Worm (Caenorhabditis elegans) whole organism, L1 larva: ENCODE measurements around the gene Y116A8C.37.

ENCODE experiments used
- C34B4.2 ChIP-seq: sonication (generic microtip); optimal IDR thresholded peaks from 2 replicates; lab custom pipeline; 2017; ENCODE audit warnings: mild to moderate bottlenecking, missing genetic modification characterization, missing compliant biosample characterization
- alr-1 ChIP-seq: fragments of 200-800 bp; sonication (Bioruptor generic); optimal IDR thresholded peaks from 2 replicates; lab custom pipeline; 2018; ENCODE audit warnings: borderline replicate concordance, mild to moderate bottlenecking, missing genetic modification characterization, missing compliant biosample characterization
- blmp-1 ChIP-seq: fragments of 150-350 bp; optimal IDR thresholded peaks from 2 replicates; lab custom pipeline; 2014; ENCODE audit warnings: missing biosample characterization, missing genetic modification characterization
- ceh-63 ChIP-seq: fragments of 200-800 bp; sonication (Bioruptor generic); optimal IDR thresholded peaks from 2 replicates; lab custom pipeline; 2018; ENCODE audit warnings: mild to moderate bottlenecking, missing genetic modification characterization, missing compliant biosample characterization
- ceh-8 ChIP-seq: fragments of 200-800 bp; sonication (Bioruptor generic); optimal IDR thresholded peaks from 2 replicates; lab custom pipeline; 2018; ENCODE audit warnings: mild to moderate bottlenecking, missing genetic modification characterization, moderate library complexity, missing compliant biosample characterization
- ceh-82 ChIP-seq, 3 experiments: fragments of 150-350 bp in 1 of 3; sonication (generic microtip) in 2 of 3; optimal IDR thresholded peaks; 2 replicates each; lab custom pipeline; 2014 to 2017; ENCODE audit warnings: missing biosample characterization in 3 of 3, missing genetic modification characterization in 3 of 3
- dpl-1 ChIP-seq, 3 experiments: fragments of 150-350 bp in 2 of 3; sonication (generic microtip) in 1 of 3; optimal IDR thresholded peaks; 2 replicates each; lab custom pipeline; 2014 to 2017; ENCODE audit warnings: missing biosample characterization in 3 of 3, missing genetic modification characterization in 3 of 3, missing genetic modification reagents in 3 of 3
- efl-1 ChIP-seq, 4 experiments: fragments of 150-350 bp; optimal IDR thresholded peaks in 3 of 4; peaks in 1 of 4; 1 replicate in 1 of 4; 2 replicates in 3 of 4; lab custom pipeline; 2014; ENCODE audit warnings: missing biosample characterization in 2 of 4, missing genetic modification characterization in 2 of 4, missing genetic modification reagents in 2 of 4
- elt-2 ChIP-seq: sonication (generic microtip); optimal IDR thresholded peaks from 2 replicates; lab custom pipeline; 2016; ENCODE audit warnings: missing genetic modification characterization, mild to moderate bottlenecking, inconsistent platforms, missing compliant biosample characterization, missing genetic modification reagents
- elt-3 ChIP-seq, 6 experiments: fragments of 150-350 bp in 1 of 6; sonication (generic microtip); optimal IDR thresholded peaks; 2 replicates each; lab custom pipeline; 2017 to 2018; ENCODE audit warnings: missing biosample characterization in 6 of 6, missing genetic modification characterization in 6 of 6, inconsistent platforms in 1 of 6
- ets-5 ChIP-seq: fragments of 200-800 bp; sonication (Bioruptor generic); IDR thresholded peaks from 2 replicates; pipeline ENCODE4 v1.3.6; 2022; ENCODE audit warnings: missing genetic modification characterization, missing compliant biosample characterization
- fkh-4 ChIP-seq: sonication (generic microtip); optimal IDR thresholded peaks from 2 replicates; lab custom pipeline; 2016; ENCODE audit warnings: missing compliant biosample characterization, missing genetic modification characterization, borderline replicate concordance
- fos-1 ChIP-seq: fragments of 150-350 bp; optimal IDR thresholded peaks from 2 replicates; lab custom pipeline; 2014; ENCODE audit warnings: missing biosample characterization, missing genetic modification characterization
- jun-1 ChIP-seq: fragments of 150-350 bp; optimal IDR thresholded peaks from 2 replicates; lab custom pipeline; 2014; ENCODE audit warnings: missing biosample characterization, missing genetic modification reagents, missing genetic modification characterization
- lin-35 ChIP-seq, 2 experiments: fragments of 150-350 bp; optimal IDR thresholded peaks; 2 replicates each; lab custom pipeline; 2014; ENCODE audit warnings: missing biosample characterization in 2 of 2, missing genetic modification characterization in 2 of 2, missing genetic modification reagents in 2 of 2
- lin-39 ChIP-seq: fragments of 150-350 bp; optimal IDR thresholded peaks from 2 replicates; lab custom pipeline; 2014; ENCODE audit warnings: missing biosample characterization, missing genetic modification reagents, missing genetic modification characterization
- lir-3 ChIP-seq: sonication (generic microtip); optimal IDR thresholded peaks from 2 replicates; lab custom pipeline; 2016; ENCODE audit warnings: mild to moderate bottlenecking, missing genetic modification characterization, moderate library complexity, missing compliant biosample characterization; ENCODE audit not compliant: poor library complexity
- mab-9 ChIP-seq: fragments of 200-800 bp; sonication (Bioruptor generic); IDR thresholded peaks from 2 replicates; pipeline ENCODE4 v1.3.6; 2022; ENCODE audit warnings: missing genetic modification reagents, missing genetic modification characterization, missing compliant biosample characterization
- mdl-1 ChIP-seq, 2 experiments: fragments of 150-350 bp; optimal IDR thresholded peaks; 2 replicates each; lab custom pipeline; 2014 to 2017; ENCODE audit warnings: missing biosample characterization in 2 of 2, missing genetic modification characterization in 2 of 2, inconsistent platforms in 1 of 2
- nhr-11 ChIP-seq: fragments of 150-350 bp; optimal IDR thresholded peaks from 2 replicates; lab custom pipeline; 2014; ENCODE audit warnings: missing biosample characterization, missing genetic modification characterization
- nhr-12 ChIP-seq: sonication (generic microtip); optimal IDR thresholded peaks from 2 replicates; lab custom pipeline; 2017; ENCODE audit warnings: missing biosample characterization, missing genetic modification characterization
- nhr-76 ChIP-seq: sonication (generic microtip); optimal IDR thresholded peaks from 2 replicates; lab custom pipeline; 2017; ENCODE audit warnings: missing biosample characterization, missing genetic modification characterization
- nhr-77 ChIP-seq: fragments of 150-350 bp; optimal IDR thresholded peaks from 2 replicates; lab custom pipeline; 2014; ENCODE audit warnings: missing biosample characterization, missing genetic modification characterization
- nhr-84 ChIP-seq: sonication (generic microtip); optimal IDR thresholded peaks from 2 replicates; lab custom pipeline; 2017; ENCODE audit warnings: missing biosample characterization, missing genetic modification characterization
- nhr-85 ChIP-seq: sonication (generic microtip); peaks from one replicate; lab custom pipeline; 2016; ENCODE audit warnings: missing genetic modification characterization, inconsistent platforms, missing compliant biosample characterization
- nhr-90 ChIP-seq: sonication (generic microtip); optimal IDR thresholded peaks from 2 replicates; lab custom pipeline; 2016; ENCODE audit warnings: mild to moderate bottlenecking, missing genetic modification characterization, missing compliant biosample characterization; ENCODE audit not compliant: poor library complexity
- pag-3 ChIP-seq: sonication (generic microtip); optimal IDR thresholded peaks from 2 replicates; lab custom pipeline; 2017; ENCODE audit warnings: missing genetic modification characterization, mild to moderate bottlenecking, missing compliant biosample characterization, antibody characterized with exemption, borderline replicate concordance; ENCODE audit not compliant: insufficient read depth
- pqm-1 ChIP-seq: sonication (generic microtip); optimal IDR thresholded peaks from 3 replicates; lab custom pipeline; 2017; ENCODE audit warnings: missing biosample characterization, missing genetic modification characterization
- snpc-4 ChIP-seq: fragments of 150-350 bp; optimal IDR thresholded peaks from 2 replicates; lab custom pipeline; 2014; ENCODE audit warnings: missing biosample characterization, missing genetic modification characterization
- snu-23 ChIP-seq: sonication (generic microtip); optimal IDR thresholded peaks from 2 replicates; lab custom pipeline; 2016; ENCODE audit warnings: missing genetic modification characterization, missing compliant biosample characterization
- sptf-1 ChIP-seq: fragments of 150-350 bp; optimal IDR thresholded peaks from 2 replicates; lab custom pipeline; 2014; ENCODE audit warnings: missing biosample characterization, missing genetic modification characterization
- sup-37 ChIP-seq: fragments of 200-800 bp; sonication (Bioruptor generic); optimal IDR thresholded peaks from 2 replicates; lab custom pipeline; 2018; ENCODE audit warnings: mild to moderate bottlenecking, missing genetic modification characterization, missing compliant biosample characterization
- tbx-2 ChIP-seq: sonication (generic microtip); optimal IDR thresholded peaks from 2 replicates; lab custom pipeline; 2016; ENCODE audit warnings: missing genetic modification characterization, missing compliant biosample characterization
- unc-130 ChIP-seq: fragments of 150-350 bp; optimal IDR thresholded peaks from 2 replicates; lab custom pipeline; 2017; ENCODE audit warnings: missing biosample characterization, missing genetic modification characterization, inconsistent platforms
- unc-98 ChIP-seq: fragments of 200-800 bp; sonication (Bioruptor generic); IDR thresholded peaks from 2 replicates; pipeline ENCODE4 v1.3.6; 2022; ENCODE audit warnings: missing genetic modification characterization, missing compliant biosample characterization
- xbp-1 ChIP-seq: sonication (generic microtip); optimal IDR thresholded peaks from 2 replicates; lab custom pipeline; 2016; ENCODE audit warnings: missing genetic modification characterization, missing compliant biosample characterization

Y116A8C.37 gene

DNA sequence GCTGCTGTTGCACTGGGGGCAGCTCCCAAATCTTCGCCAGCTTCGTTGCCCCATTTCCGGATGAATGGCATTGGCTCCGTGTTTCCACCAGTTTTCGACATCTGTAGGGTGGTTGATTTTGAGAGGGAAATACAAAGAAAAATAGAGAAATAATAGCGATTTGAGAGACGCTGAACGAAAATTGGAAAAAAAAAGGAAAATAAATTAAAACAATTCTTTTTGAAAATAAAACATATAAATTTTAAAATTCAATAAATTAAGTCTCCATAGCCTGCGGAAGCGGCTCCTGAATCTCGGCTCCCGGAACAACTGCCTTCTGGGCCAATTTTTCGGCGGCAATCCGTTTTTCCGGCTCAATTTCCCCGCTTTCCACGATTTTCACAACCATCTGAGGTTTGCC is 20.1 kb downstream of the Y116A8C.37 start, which contains the start of gene sfa-1:
TSS of gene sfa-1 (minus strand) at position 101 of the 400 bp plus-strand sequence.
- TF ChIP-seq alr-1 (tag; lab: Kevin White, UChicago) (no peak), nhr-11 (tag; lab: Kevin White, UChicago) (no peak), ceh-8 (GFP tag; lab: Kevin White, UChicago) (no peak), nhr-85 (tag; lab: Kevin White, UChicago) (no peak), unc-98 (GFP tag; lab: Robert Waterston, UW) (no peak), efl-1 (optimal IDR thresholded peaks at IDR 0.05; lab: Kevin White, UChicago) (no peak), efl-1 (GFP tag; optimal IDR thresholded peaks at IDR 0.05 in 1 of 2; lab: Kevin White, UChicago) (peak in 1 of 2 experiments; percentile 78), nhr-84 (tag; lab: Kevin White, UChicago) (no peak), unc-130 (tag; lab: Kevin White, UChicago) (no peak)

DNA sequence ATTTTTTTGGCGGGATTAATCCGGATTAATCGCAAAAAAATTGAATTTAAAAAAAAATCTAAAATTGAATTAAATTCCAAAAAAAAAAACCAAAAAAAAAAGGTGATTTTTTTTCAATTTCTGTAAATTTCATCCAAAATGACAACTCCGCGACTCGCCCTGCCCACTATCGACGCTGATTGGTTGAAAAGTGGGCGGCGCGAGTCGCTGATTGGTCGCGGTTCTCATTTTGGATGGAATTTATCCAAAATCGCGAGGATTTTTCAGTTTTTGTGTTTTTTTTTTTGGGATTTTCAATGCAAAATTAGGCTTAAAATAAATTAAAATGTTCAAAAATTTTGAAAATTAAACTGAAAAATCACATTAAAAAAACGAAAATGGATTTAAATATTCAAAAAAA is 21.5 kb downstream of the Y116A8C.37 start:
- TF ChIP-seq ceh-82 (tag; optimal IDR thresholded peaks at IDR 0.05; lab: Kevin White, UChicago) (no peak), nhr-76 (tag; lab: Kevin White, UChicago) (no peak), dpl-1 (GFP tag; optimal IDR thresholded peaks at IDR 0.05; lab: Kevin White, UChicago) (no peak), ceh-63 (GFP tag; lab: Kevin White, UChicago) (no peak), fkh-4 (tag; lab: Kevin White, UChicago) (no peak), nhr-12 (tag; lab: Kevin White, UChicago) (no peak), xbp-1 (no peak), pqm-1 (tag; lab: Kevin White, UChicago) (no peak), tbx-2 (tag; lab: Kevin White, UChicago) (no peak), elt-3 (tag; optimal IDR thresholded peaks at IDR 0.05; lab: Kevin White, UChicago) (no peak), nhr-11 (tag; lab: Kevin White, UChicago) (no peak), fos-1 (tag; lab: Kevin White, UChicago) (no peak), mab-9 (no peak), snu-23 (GFP tag; lab: Kevin White, UChicago) (no peak), lin-39 (no peak), C34B4.2 (tag; lab: Kevin White, UChicago) (no peak), pag-3 (tag; lab: Kevin White, UChicago) (no peak), sptf-1 (no peak), lir-3 (tag; lab: Kevin White, UChicago) (no peak), blmp-1 (tag; lab: Kevin White, UChicago) (no peak)

DNA sequence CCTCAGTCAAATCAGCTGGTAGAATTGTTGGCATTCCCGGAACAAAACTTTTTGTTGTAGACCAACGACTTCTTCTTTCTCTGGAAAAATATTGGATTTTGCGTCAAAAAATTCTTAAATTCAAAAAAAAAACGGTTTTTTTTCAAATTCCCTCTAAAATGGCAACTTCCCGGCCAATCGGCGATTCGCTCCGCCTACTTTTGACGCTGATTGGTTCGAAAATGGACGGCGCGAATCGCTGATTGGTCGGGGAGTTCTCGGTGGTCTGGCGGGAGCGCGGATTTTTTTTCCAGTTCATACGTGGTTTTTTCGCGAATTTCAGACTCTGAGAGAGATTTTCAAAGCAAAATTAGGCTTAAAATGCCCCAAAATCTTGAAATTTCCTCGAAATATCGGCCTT is 22.1 kb downstream of the Y116A8C.37 start:
- TF ChIP-seq nhr-77 (tag; lab: Kevin White, UChicago) (no peak), fkh-4 (tag; lab: Kevin White, UChicago) (no peak), jun-1 (tag; lab: Kevin White, UChicago) (no peak), lin-35 (GFP tag; optimal IDR thresholded peaks at IDR 0.05; lab: Kevin White, UChicago) (no peak), snpc-4 (tag; lab: Kevin White, UChicago) (no peak), efl-1 (optimal IDR thresholded peaks at IDR 0.05; lab: Kevin White, UChicago) (no peak), efl-1 (GFP tag; optimal IDR thresholded peaks at IDR 0.05 in 1 of 2; lab: Kevin White, UChicago) (peak; percentile 30 to 45), elt-3 (tag; optimal IDR thresholded peaks at IDR 0.05; lab: Kevin White, UChicago) (no peak), ets-5 (GFP tag; lab: Robert Waterston, UW) (no peak), dpl-1 (GFP tag; optimal IDR thresholded peaks at IDR 0.05; lab: Kevin White, UChicago) (peak in 1 of 3 experiments; percentile 11), xbp-1 (no peak), elt-2 (tag; lab: Kevin White, UChicago) (no peak), nhr-84 (tag; lab: Kevin White, UChicago) (no peak), mdl-1 (tag; optimal IDR thresholded peaks at IDR 0.05; lab: Kevin White, UChicago) (no peak), sup-37 (GFP tag; lab: Kevin White, UChicago) (no peak), nhr-90 (tag; lab: Kevin White, UChicago) (no peak)
